Worm (Caenorhabditis elegans): ENCODE measurements around the gene lact-9.

The lact-9 gene

ce11 chrIV:13764708-13765107, 20.7 kb downstream of the lact-9 start:
- TF ChIP-seq gmeb-2 (tag; optimal IDR thresholded peaks at IDR 0.05) (no peak), nfya-1 (tag; optimal IDR thresholded peaks at IDR 0.05) (peak; percentile 75), ceh-2 (tag; optimal IDR thresholded peaks at IDR 0.05) (no peak), ceh-48 (tag; optimal IDR thresholded peaks at IDR 0.05) (no peak)

ce11 chrIV:13763449-13763848, 22.0 kb downstream of the lact-9 start:
- TF ChIP-seq unc-42 (tag; optimal IDR thresholded peaks at IDR 0.05) (peak; percentile 74), F13H6.1 (tag; optimal IDR thresholded peaks at IDR 0.05) (no peak)

- TF ChIP-seq ets-4 (tag; optimal IDR thresholded peaks at IDR 0.05), result no peak
- TF ChIP-seq nfya-1 (tag; optimal IDR thresholded peaks at IDR 0.05), result peak; percentile 52
These were observed 29.8 kb downstream of the lact-9 start for ce11 chrIV:13755619-13756018.

- TF ChIP-seq hlh-8 (tag; optimal IDR thresholded peaks at IDR 0.05), result no peak
- no peak for TF ChIP-seq C08G9.2 (tag; optimal IDR thresholded peaks at IDR 0.05)
- no peak for TF ChIP-seq ref-2 (tag; optimal IDR thresholded peaks at IDR 0.05)
- TF ChIP-seq hlh-6 (tag; optimal IDR thresholded peaks at IDR 0.05), result no peak
- TF ChIP-seq unc-86 (tag; optimal IDR thresholded peaks at IDR 0.05), result no peak
- no peak for TF ChIP-seq ceh-18 (tag; optimal IDR thresholded peaks at IDR 0.05)
- TF ChIP-seq F13H6.1 (tag; optimal IDR thresholded peaks at IDR 0.05), result no peak
- no peak for TF ChIP-seq ceh-34 (tag; optimal IDR thresholded peaks at IDR 0.05)
- no peak for TF ChIP-seq ceh-31 (tag; optimal IDR thresholded peaks at IDR 0.05)
- TF ChIP-seq unc-55 (GFP tag; optimal IDR thresholded peaks at IDR 0.05), result no peak
- no peak for TF ChIP-seq ttx-3 (tag; optimal IDR thresholded peaks at IDR 0.05)
- no peak for TF ChIP-seq ceh-24 (tag; optimal IDR thresholded peaks at IDR 0.05)
These were observed 35.4 kb downstream of the lact-9 start, which contains the start of gene sorb-1 for ce11 chrIV:13750033-13750432. sorb-1 (plus strand) TSS chrIV:13750333.

- no peak for TF ChIP-seq pat-9 (tag; optimal IDR thresholded peaks at IDR 0.05)
- no peak for TF ChIP-seq pqm-1 (tag; optimal IDR thresholded peaks at IDR 0.05)
- no peak for TF ChIP-seq ceh-24 (tag; optimal IDR thresholded peaks at IDR 0.05)
- TF ChIP-seq hlh-13 (GFP tag; optimal IDR thresholded peaks at IDR 0.05), result no peak
- TF ChIP-seq eyg-1 (tag; optimal IDR thresholded peaks at IDR 0.05), result no peak
- TF ChIP-seq unc-55 (GFP tag; optimal IDR thresholded peaks at IDR 0.05), result peak; percentile 34
- TF ChIP-seq nfya-1 (tag; optimal IDR thresholded peaks at IDR 0.05), result peak; percentile 4
- no peak for TF ChIP-seq sdc-2 (tag; optimal IDR thresholded peaks at IDR 0.05)
These were observed 36.6 kb downstream of the lact-9 start for ce11 chrIV:13748798-13749197.

- TF ChIP-seq madf-2 (tag; optimal IDR thresholded peaks at IDR 0.05), result no peak
- TF ChIP-seq sox-4 (tag; optimal IDR thresholded peaks at IDR 0.05), result no peak
- TF ChIP-seq unc-42 (tag; optimal IDR thresholded peaks at IDR 0.05), result no peak
These were observed 40.0 kb downstream of the lact-9 start, which contains the start of gene C47A4.5 for ce11 chrIV:13745409-13745808. C47A4.5 (plus strand) TSS chrIV:13745709.

- TF ChIP-seq eyg-1 (tag; optimal IDR thresholded peaks at IDR 0.05), result no peak
- TF ChIP-seq pqm-1 (tag; optimal IDR thresholded peaks at IDR 0.05), result no peak
- TF ChIP-seq lin-11 (tag; optimal IDR thresholded peaks at IDR 0.05), result no peak
- TF ChIP-seq hlh-13 (GFP tag; optimal IDR thresholded peaks at IDR 0.05), result no peak
- TF ChIP-seq C38D4.7 (GFP tag; optimal IDR thresholded peaks at IDR 0.05), result no peak
- no peak for TF ChIP-seq K02D7.2 (tag; optimal IDR thresholded peaks at IDR 0.05)
- no peak for TF ChIP-seq nfya-1 (tag; optimal IDR thresholded peaks at IDR 0.05)
- TF ChIP-seq syd-9 (tag; optimal IDR thresholded peaks at IDR 0.05), result no peak
- no peak for TF ChIP-seq sox-2 (GFP tag; IDR thresholded peaks at IDR 0.05)
- TF ChIP-seq fkh-10 (GFP tag; optimal IDR thresholded peaks at IDR 0.05), result no peak
- TF ChIP-seq ahr-1 (tag; optimal IDR thresholded peaks at IDR 0.05), result no peak
These were observed 43.2 kb downstream of the lact-9 start, which contains the start of gene C47A4.3 for ce11 chrIV:13742244-13742643. C47A4.3 (minus strand) TSS chrIV:13742344.

All from whole organism, late embryonic.